Worm (Caenorhabditis elegans): Measurements from ENCODE around the gene F02D8.4.
A peak's percentile ranks its signal among the peaks of the same experiment; 100 is the strongest.
"Not testable (repeated sequence)": the region's sequence is repeated elsewhere in the genome, so short reads cannot be mapped to it uniquely, and the experiment has no call there.

The F02D8.4 gene

DNA sequence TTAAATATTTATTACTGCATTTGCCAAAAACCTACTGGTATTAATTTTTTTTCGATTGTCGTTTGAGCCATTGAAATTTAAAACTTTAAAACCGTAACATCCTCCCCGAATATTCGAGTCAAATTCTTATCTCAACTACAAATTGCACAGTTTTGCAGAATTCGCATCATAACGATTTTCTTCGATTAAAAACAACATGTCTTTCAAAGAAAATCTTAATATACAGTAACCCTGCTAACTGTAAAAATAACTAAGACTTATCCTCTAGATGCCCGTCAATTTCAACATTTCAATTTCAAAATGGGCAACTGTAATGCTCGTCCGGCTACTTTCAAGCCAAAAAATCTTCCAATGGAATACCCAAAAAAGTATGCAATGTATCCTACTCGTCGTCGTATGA, 36.0 kb downstream of the F02D8.4 start, which contains the start of gene F14H8.5:
F14H8.5 (plus strand) TSS at position 301 of the 400 bp plus-strand sequence.
- TF ChIP-seq egl-27 (tag; optimal IDR thresholded peaks at IDR 0.05) (no peak), C34F6.9 (tag; optimal IDR thresholded peaks at IDR 0.05) (no peak)

DNA sequence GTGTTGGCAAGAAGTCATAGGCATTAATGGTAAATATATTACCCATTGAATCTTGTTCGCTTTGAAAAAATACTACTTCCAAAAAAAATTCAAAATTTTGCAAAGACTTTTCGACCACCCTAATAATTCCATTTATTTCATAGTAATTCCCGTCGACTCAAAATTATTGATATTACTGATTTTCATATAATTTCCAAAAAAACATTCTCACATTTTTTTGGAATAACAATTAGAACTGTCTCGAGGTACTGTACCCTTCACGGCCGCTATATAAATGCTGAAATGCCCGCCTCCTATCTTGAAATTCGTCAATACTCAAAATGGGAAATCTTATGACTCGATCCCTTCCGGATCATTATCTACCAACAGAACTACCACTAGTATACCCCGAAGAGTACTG, 38.9 kb downstream of the F02D8.4 start, which contains the start of gene F14H8.4:
F14H8.4 (plus strand) TSS at position 301 of the 400 bp plus-strand sequence.
- TF ChIP-seq R02D3.7 (tag; optimal IDR thresholded peaks at IDR 0.05) (no peak), nhr-12 (tag; optimal IDR thresholded peaks at IDR 0.05) (no peak), ama-1 (optimal IDR thresholded peaks at IDR 0.05) (no peak), lin-39 (tag; optimal IDR thresholded peaks at IDR 0.05) (no peak), nhr-10 (tag; optimal IDR thresholded peaks at IDR 0.05) (no peak), aly-2 (tag; optimal IDR thresholded peaks at IDR 0.05) (no peak), crh-2 (tag; optimal IDR thresholded peaks at IDR 0.05) (no peak), gmeb-1 (tag; optimal IDR thresholded peaks at IDR 0.05) (no peak), ztf-1 (GFP tag; conservative IDR thresholded peaks at IDR 0.05) (no peak), zag-1 (tag; optimal IDR thresholded peaks at IDR 0.05) (no peak), ztf-4 (tag; optimal IDR thresholded peaks at IDR 0.05) (no peak), alr-1 (tag; optimal IDR thresholded peaks at IDR 0.05) (no peak), lin-13 (GFP tag; optimal IDR thresholded peaks at IDR 0.05) (no peak)

DNA sequence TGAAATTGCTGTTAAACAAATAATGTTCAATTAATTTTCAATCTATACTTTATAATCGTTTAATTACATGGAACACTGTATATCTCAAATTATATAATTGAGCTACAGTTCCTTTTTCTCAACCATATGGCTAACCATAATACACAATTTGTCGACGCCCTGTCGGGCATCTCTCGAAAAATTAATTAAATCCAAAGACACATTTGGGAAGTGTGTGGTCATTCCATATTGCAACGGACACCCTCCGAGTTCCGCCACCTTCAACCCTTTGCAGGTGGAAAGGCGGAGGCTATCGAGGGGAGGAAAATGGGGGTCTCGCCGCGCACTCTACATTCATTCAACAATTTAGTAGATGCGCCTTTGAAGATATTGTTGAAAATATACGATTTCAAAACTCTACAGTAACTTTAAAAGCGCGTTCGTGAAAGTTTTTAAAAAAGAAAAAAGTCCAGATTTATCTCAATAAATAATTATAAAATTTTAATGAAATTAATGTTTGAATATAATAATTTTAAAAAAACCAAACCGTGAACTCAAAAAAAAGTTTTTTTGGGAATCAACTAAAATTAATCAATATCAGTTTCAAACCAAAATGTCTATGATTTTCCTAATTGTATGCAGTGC, 44.3 kb downstream of the F02D8.4 start, which contains the start of gene F14H8.8:
F14H8.8 (plus strand) TSS at position 574 of the 624 bp plus-strand sequence.
- peak; percentile 10 for TF ChIP-seq gmeb-1 (tag; optimal IDR thresholded peaks at IDR 0.05)
- TF ChIP-seq snpc-4 (tag; optimal IDR thresholded peaks at IDR 0.05) = peak; percentile 94
- TF ChIP-seq ztf-11 (tag; optimal IDR thresholded peaks at IDR 0.05) = no peak
- peak; percentile 18 for TF ChIP-seq nhr-21 (tag; optimal IDR thresholded peaks at IDR 0.05)
- peak; percentile 11 for TF ChIP-seq fos-1 (tag; optimal IDR thresholded peaks at IDR 0.05)
- TF ChIP-seq ceh-16 (tag; optimal IDR thresholded peaks at IDR 0.05) = peak; percentile 9
- TF ChIP-seq R02D3.7 (tag; optimal IDR thresholded peaks at IDR 0.05) = no peak
- no peak for TF ChIP-seq mbf-1 (tag; optimal IDR thresholded peaks at IDR 0.05)
- peak; percentile 64 for TF ChIP-seq sma-3 (GFP tag; optimal IDR thresholded peaks at IDR 0.05)

DNA sequence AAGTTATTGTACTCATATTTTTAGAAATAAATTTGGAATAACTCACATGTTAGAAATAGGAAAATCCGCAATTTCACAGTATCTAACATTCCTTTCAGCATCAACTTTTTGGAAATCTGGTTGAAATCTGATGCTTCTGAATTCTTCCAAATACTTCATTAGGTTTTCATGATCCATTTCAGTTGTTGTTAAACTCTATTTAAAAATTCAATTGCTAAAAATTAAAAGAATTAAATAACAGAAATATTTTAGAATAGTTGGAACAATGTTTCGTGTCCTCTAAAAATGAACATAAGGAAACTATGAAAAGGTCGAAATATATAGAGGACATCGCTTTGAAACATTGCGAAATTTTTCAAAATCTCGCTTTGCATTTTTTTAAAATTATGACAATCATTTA, 46.7 kb downstream of the F02D8.4 start, which contains the start of gene cng-1:
cng-1 (minus strand) TSS at position 101 of the 400 bp plus-strand sequence.
- TF ChIP-seq egl-27, snpc-4, nhr-11 (tag; optimal IDR thresholded peaks at IDR 0.05): not testable (repeated sequence)

- not testable (repeated sequence) for TF ChIP-seq nhr-77, snpc-4, nhr-23 (tag; optimal IDR thresholded peaks at IDR 0.05)
Observed at ce11 chrV:15036769-15037168, 52.1 kb downstream of the F02D8.4 start, which contains the start of gene melo-3. Gene melo-3 (minus strand): TSS chrV:15036869.

Measured in whole organism, L2 larva.